Fruit fly (Drosophila melanogaster): ENCODE measurements around the gene Ugt303A1.

Gene Ugt303A1

dm6 chr3R:11198062-11198472, 22.7 kb downstream of the Ugt303A1 start (continued):
- peak; percentile 41; the same call in 1 of the 2 replicates for TF ChIP-seq bbx (GFP tag; IDR thresholded peaks at IDR 0.05; ENCODE audit: partially characterized antibody)
- TF ChIP-seq Asciz (GFP tag; optimal IDR thresholded peaks at IDR 0.05): peak; percentile 15
- TF ChIP-seq CG3726 (GFP tag; IDR thresholded peaks at IDR 0.05): no peak
- no peak for TF ChIP-seq CG18476 (GFP tag; optimal IDR thresholded peaks at IDR 0.05)
- TF ChIP-seq NC2β (GFP tag; optimal IDR thresholded peaks at IDR 0.05): no peak
- TF ChIP-seq lab (GFP tag; optimal IDR thresholded peaks at IDR 0.05): peak; percentile 45
- peak; percentile 25 for TF ChIP-seq cg (GFP tag; optimal IDR thresholded peaks at IDR 0.05)
- peak; percentile 12 for TF ChIP-seq CG13624 (GFP tag; optimal IDR thresholded peaks at IDR 0.05)
- TF ChIP-seq CG4404 (GFP tag; IDR thresholded peaks at IDR 0.05): no peak
- no peak for TF ChIP-seq zen2 (GFP tag; IDR thresholded peaks at IDR 0.05; ENCODE audit: partially characterized antibody)
- peak; percentile 92 for TF ChIP-seq Med (GFP tag)
- TF ChIP-seq unc-4 (GFP tag; IDR thresholded peaks at IDR 0.05; ENCODE audit: partially characterized antibody): no peak
- no peak for TF ChIP-seq CG9797 (GFP tag; optimal IDR thresholded peaks at IDR 0.05)
- peak; percentile 39 for TF ChIP-seq slbo (GFP tag; IDR thresholded peaks at IDR 0.05)
- no peak for TF ChIP-seq chn (GFP tag; optimal IDR thresholded peaks at IDR 0.05)
- TF ChIP-seq dmrt99B (tag; optimal IDR thresholded peaks at IDR 0.05): peak; percentile 27
- TF ChIP-seq CG7963 (GFP tag; IDR thresholded peaks at IDR 0.05; ENCODE audit: partially characterized antibody): no peak
- TF ChIP-seq CG34422 (GFP tag; IDR thresholded peaks at IDR 0.05): peak; percentile 41; the same call in 1 of the 3 replicates
- TF ChIP-seq Rfx (GFP tag; IDR thresholded peaks at IDR 0.05): peak; percentile 44; the same call in 1 of the 2 replicates
- no peak for TF ChIP-seq z (GFP tag; IDR thresholded peaks at IDR 0.05)
- peak; percentile 18 for TF ChIP-seq Dad (GFP tag; optimal IDR thresholded peaks at IDR 0.05)
- TF ChIP-seq CG13123 (GFP tag; optimal IDR thresholded peaks at IDR 0.05): no peak
- TF ChIP-seq aop (GFP tag; IDR thresholded peaks at IDR 0.05): no peak
- no peak for TF ChIP-seq CG9932 (GFP tag; IDR thresholded peaks at IDR 0.05)
- TF ChIP-seq CG18262 (tag; optimal IDR thresholded peaks at IDR 0.05): peak; percentile 92
- no peak for TF ChIP-seq Dll (GFP tag; IDR thresholded peaks at IDR 0.05; ENCODE audit: partially characterized antibody)
- TF ChIP-seq Hmr (GFP tag; optimal IDR thresholded peaks at IDR 0.05): peak; percentile 17
- no peak for TF ChIP-seq HLH3B (GFP tag; IDR thresholded peaks at IDR 0.05)
- peak; percentile 78 for TF ChIP-seq abd-A (tag; optimal IDR thresholded peaks at IDR 0.05)
- peak; percentile 67; the same call in 1 of the 3 replicates for TF ChIP-seq CG2199 (GFP tag; IDR thresholded peaks at IDR 0.05)
- TF ChIP-seq sens (GFP tag): peak; percentile 56
- TF ChIP-seq CG7839 (tag; optimal IDR thresholded peaks at IDR 0.05): peak; percentile 34
- TF ChIP-seq CG4854 (GFP tag; optimal IDR thresholded peaks at IDR 0.05): no peak
- TF ChIP-seq CG9727 (GFP tag; optimal IDR thresholded peaks at IDR 0.05): no peak
- TF ChIP-seq CG17186 (GFP tag; optimal IDR thresholded peaks at IDR 0.05): no peak
- TF ChIP-seq CG15514 (GFP tag; optimal IDR thresholded peaks at IDR 0.05): peak; percentile 11
- TF ChIP-seq cas (GFP tag; IDR thresholded peaks at IDR 0.05): no peak
- TF ChIP-seq Drgx (GFP tag; IDR thresholded peaks at IDR 0.05): peak; percentile 47; the same call in 1 of the 2 replicates
- TF ChIP-seq rib (GFP tag; IDR thresholded peaks at IDR 0.05): peak; percentile 52; the same call in 1 of the 2 replicates
- no peak for TF ChIP-seq CG11247 (GFP tag; IDR thresholded peaks at IDR 0.05)
- TF ChIP-seq Mes4 (GFP tag; optimal IDR thresholded peaks at IDR 0.05): no peak
- no peak for TF ChIP-seq fd64A (GFP tag; optimal IDR thresholded peaks at IDR 0.05)
- no peak for TF ChIP-seq Deaf1 (tag; optimal IDR thresholded peaks at IDR 0.05)
- TF ChIP-seq CG8388 (GFP tag; optimal IDR thresholded peaks at IDR 0.05): no peak
- TF ChIP-seq gcm2 (GFP tag; optimal IDR thresholded peaks at IDR 0.05): no peak
- no peak for TF ChIP-seq CG10654 (GFP tag; optimal IDR thresholded peaks at IDR 0.05)
- peak; percentile 84 for TF ChIP-seq CG10321 (GFP tag; IDR thresholded peaks at IDR 0.05)
- TF ChIP-seq Xrp1 (GFP tag; IDR thresholded peaks at IDR 0.05): peak; percentile 46; the same call in 1 of the 2 replicates
- peak; percentile 51; the same call in 1 of the 2 replicates for TF ChIP-seq sob (GFP tag; IDR thresholded peaks at IDR 0.05)
- peak; percentile 21 for TF ChIP-seq CG18599 (GFP tag; optimal IDR thresholded peaks at IDR 0.05)
- no peak for TF ChIP-seq CG31441 (GFP tag; IDR thresholded peaks at IDR 0.05)
